Fruit fly (Drosophila melanogaster): ENCODE results near the gene SmB.
A peak's percentile ranks its signal among the peaks of the same experiment; 100 is the strongest.

Gene SmB

DNA sequence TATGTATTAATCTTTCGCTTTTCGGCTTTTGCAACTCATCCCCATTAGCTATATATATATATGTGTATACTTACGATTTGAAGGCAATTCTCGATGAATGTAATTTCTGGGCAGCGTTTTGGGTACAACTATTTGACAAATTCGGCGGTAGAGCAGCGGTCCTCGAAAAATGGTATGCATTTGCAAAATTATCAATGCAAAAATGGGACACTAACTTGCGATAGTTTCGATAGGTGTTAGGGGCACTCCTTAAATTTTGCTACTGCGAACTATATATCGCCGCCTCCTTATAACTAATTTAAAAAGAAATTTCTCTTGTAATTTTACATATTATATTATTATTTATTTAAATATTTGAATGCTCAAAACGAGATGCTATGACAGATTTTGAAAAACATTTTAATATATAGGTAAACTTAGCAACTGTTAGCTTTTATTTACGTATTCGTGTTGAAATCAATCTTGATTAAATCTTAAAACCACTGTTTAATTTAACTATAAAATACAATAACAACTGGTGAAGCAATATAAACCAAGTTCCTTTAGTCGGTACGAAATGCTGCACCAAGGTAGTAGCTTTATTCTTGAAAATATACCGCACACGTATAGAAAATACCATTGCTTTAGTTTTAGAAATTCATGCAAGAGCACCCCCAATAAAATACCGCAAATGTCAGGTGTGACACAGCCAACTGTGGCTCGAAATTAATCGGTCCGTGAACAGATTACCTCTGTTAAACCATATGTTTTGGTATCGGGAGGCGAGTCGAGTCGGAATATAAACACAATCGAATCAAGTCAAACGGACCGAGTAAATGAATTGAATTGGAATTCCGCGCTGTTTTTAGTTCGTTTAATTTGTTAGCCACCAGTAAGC is 12.9 kb downstream of the SmB start, which contains the start of the genes CG5355 and Klp31E (continued):
- TF ChIP-seq CG6791 (GFP tag; IDR thresholded peaks at IDR 0.05; ENCODE audit: partially characterized antibody) (peak; percentile 57; the same call in 1 of the 3 replicates), Ada2b (GFP tag; IDR thresholded peaks at IDR 0.05) (0 out of 2 replicates have a peak, but pooled peaks have one; percentile 7), nau (GFP tag; optimal IDR thresholded peaks at IDR 0.05) (no peak), CG7839 (tag; optimal IDR thresholded peaks at IDR 0.05) (peak; percentile 74), CG7745 (tag; optimal IDR thresholded peaks at IDR 0.05) (no peak), CG3726 (GFP tag; IDR thresholded peaks at IDR 0.05) (no peak), CG12744 (GFP tag; optimal IDR thresholded peaks at IDR 0.05) (no peak), CG17385 (GFP tag; optimal IDR thresholded peaks at IDR 0.05) (peak; percentile 47), trem (tag; optimal IDR thresholded peaks at IDR 0.05) (peak; percentile 39), mld (GFP tag; IDR thresholded peaks at IDR 0.05; ENCODE audit: partially characterized antibody) (peak; percentile 46; the same call in 1 of the 3 replicates), Eip74EF (GFP tag; optimal IDR thresholded peaks at IDR 0.05) (no peak), Abd-B (GFP tag; optimal IDR thresholded peaks at IDR 0.05) (no peak), gem (tag; optimal IDR thresholded peaks at IDR 0.05) (peak; percentile 86), CG18599 (GFP tag; optimal IDR thresholded peaks at IDR 0.05) (no peak), vvl (GFP tag; IDR thresholded peaks at IDR 0.05) (peak; percentile 62), Asciz (GFP tag; optimal IDR thresholded peaks at IDR 0.05) (peak; percentile 64), dm (GFP tag; optimal IDR thresholded peaks at IDR 0.05) (peak; percentile 18), esg (GFP tag; conservative IDR thresholded peaks at IDR 0.05) (peak; percentile 58), wek (GFP tag; optimal IDR thresholded peaks at IDR 0.05) (peak; percentile 89), Dll (GFP tag; IDR thresholded peaks at IDR 0.05; ENCODE audit: partially characterized antibody) (peak; percentile 80), CG6854 (GFP tag; optimal IDR thresholded peaks at IDR 0.05) (no peak), CG17612 (GFP tag; IDR thresholded peaks at IDR 0.05) (no peak), Sox100B (GFP tag; optimal IDR thresholded peaks at IDR 0.05) (peak; percentile 72), Fer3 (tag; optimal IDR thresholded peaks at IDR 0.05) (peak; percentile 49), CG1832 (GFP tag; optimal IDR thresholded peaks at IDR 0.05) (no peak), Atf3 (GFP tag; optimal IDR thresholded peaks at IDR 0.05) (peak; percentile 51), sens (GFP tag) (peak; percentile 93), caup (GFP tag; optimal IDR thresholded peaks at IDR 0.05; ENCODE audit: severe bottlenecking) (peak; percentile 61), CG8089 (GFP tag; optimal IDR thresholded peaks at IDR 0.05) (no peak), NFAT (GFP tag; IDR thresholded peaks at IDR 0.05) (peak; percentile 68; the same call in 1 of the 2 replicates), chm (GFP tag; IDR thresholded peaks at IDR 0.05) (peak; percentile 34), kni (GFP tag; optimal IDR thresholded peaks at IDR 0.05) (no peak), CG9876 (GFP tag; optimal IDR thresholded peaks at IDR 0.05) (no peak), ftz-f1 (GFP tag; optimal IDR thresholded peaks at IDR 0.05) (no peak), CG6689 (GFP tag; IDR thresholded peaks at IDR 0.05) (peak; percentile 71), NC2β (GFP tag; optimal IDR thresholded peaks at IDR 0.05) (no peak), MBD-R2 (GFP tag; IDR thresholded peaks at IDR 0.05) (peak; percentile 72), dmrt99B (tag; optimal IDR thresholded peaks at IDR 0.05) (no peak), slbo (GFP tag; IDR thresholded peaks at IDR 0.05) (peak; percentile 81), hb (GFP tag; IDR thresholded peaks at IDR 0.05; ENCODE audit: partially characterized antibody) (no peak), zen (tag; optimal IDR thresholded peaks at IDR 0.05) (peak; percentile 71), repo (GFP tag; optimal IDR thresholded peaks at IDR 0.05) (no peak), CG42726 (GFP tag; IDR thresholded peaks at IDR 0.05; ENCODE audit: partially characterized antibody) (no peak), cato (GFP tag; optimal IDR thresholded peaks at IDR 0.05; ENCODE audit: borderline replicate concordance) (peak; percentile 49), odd (GFP tag; optimal IDR thresholded peaks at IDR 0.05) (peak; percentile 63), ssp (GFP tag; IDR thresholded peaks at IDR 0.05) (peak; percentile 74), Fer1 (GFP tag; optimal IDR thresholded peaks at IDR 0.05) (peak; percentile 34)
